Fruit fly (Drosophila melanogaster) Kc167 (cell line): Measurements from ENCODE around the gene Jhbp1.

Experiments used
- Myc ChIP-seq: fragments of >200 bp; optimal IDR thresholded peaks from 2 replicates; lab custom pipeline; 2017; ENCODE audit warnings: missing external identifiers
- Sin3A ChIP-seq: fragments of >200 bp; optimal IDR thresholded peaks from 2 replicates; lab custom pipeline; 2018; ENCODE audit warnings: missing external identifiers
- h ChIP-seq: fragments of >200 bp; optimal IDR thresholded peaks from 3 replicates; lab custom pipeline; 2018; ENCODE audit warnings: missing external identifiers
- insv ChIP-seq: fragments of >200 bp; optimal IDR thresholded peaks from 3 replicates; lab custom pipeline; 2018; ENCODE audit warnings: missing external identifiers
- psq ChIP-seq: fragments of >200 bp; optimal IDR thresholded peaks from 2 replicates; lab custom pipeline; 2017; ENCODE audit warnings: missing external identifiers
- ttk ChIP-seq: sonication (Bioruptor generic); optimal IDR thresholded peaks from 2 replicates; lab custom pipeline; 2017; ENCODE audit warnings: missing external identifiers

Gene Jhbp1

DNA sequence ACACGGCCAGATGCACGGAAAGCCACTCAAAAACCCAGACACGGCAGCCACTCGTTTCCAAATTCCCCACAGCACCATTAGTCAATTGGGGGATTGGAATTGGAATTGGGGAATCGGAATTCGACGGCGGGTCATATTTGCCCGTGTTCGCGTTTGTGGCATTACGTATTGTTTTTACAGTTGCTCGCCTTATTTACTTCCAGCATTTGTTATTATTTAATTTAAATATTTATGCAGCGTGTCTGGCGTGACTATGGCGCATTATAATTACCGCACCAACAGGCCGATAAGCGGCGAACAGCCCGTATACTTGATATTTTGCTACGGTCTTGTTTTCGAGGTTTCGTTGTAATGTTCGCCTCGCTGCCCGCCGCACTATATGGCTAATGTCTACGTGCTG lies 49.9 kb downstream of the Jhbp1 start:
- TF ChIP-seq ttk (lab: Kevin White, UChicago), result no peak
- TF ChIP-seq insv (lab: Kevin White, UChicago), result no peak
- no peak for TF ChIP-seq h (lab: Kevin White, UChicago)
- no peak for TF ChIP-seq psq (lab: Kevin White, UChicago)
- no peak for TF ChIP-seq Sin3A (lab: Kevin White, UChicago)
- TF ChIP-seq Myc (lab: Kevin White, UChicago), result no peak

DNA sequence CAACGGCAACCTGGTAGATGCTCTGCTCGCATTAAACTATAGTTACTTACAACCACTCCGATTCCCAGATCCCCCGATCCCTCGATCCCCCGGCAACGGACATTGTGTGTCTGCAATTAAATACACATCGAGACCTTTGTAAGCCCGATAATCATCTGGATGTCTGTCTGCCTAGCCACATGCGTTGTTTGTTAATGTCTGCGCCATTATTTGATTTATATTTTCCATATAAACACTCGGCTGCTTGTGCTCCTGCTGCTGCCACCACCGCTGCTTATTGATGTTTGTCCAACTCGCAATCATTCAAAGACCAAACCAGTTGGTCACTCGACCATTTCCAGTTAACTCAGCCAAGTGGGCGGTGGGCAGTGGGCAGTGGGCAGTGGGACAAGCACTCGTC lies 51.0 kb downstream of the Jhbp1 start:
- TF ChIP-seq Myc (lab: Kevin White, UChicago), result no peak
- no peak for TF ChIP-seq insv (lab: Kevin White, UChicago)
- TF ChIP-seq Sin3A (lab: Kevin White, UChicago), result no peak
- no peak for TF ChIP-seq psq (lab: Kevin White, UChicago)
- no peak for TF ChIP-seq h (lab: Kevin White, UChicago)
- no peak for TF ChIP-seq ttk (lab: Kevin White, UChicago)

DNA sequence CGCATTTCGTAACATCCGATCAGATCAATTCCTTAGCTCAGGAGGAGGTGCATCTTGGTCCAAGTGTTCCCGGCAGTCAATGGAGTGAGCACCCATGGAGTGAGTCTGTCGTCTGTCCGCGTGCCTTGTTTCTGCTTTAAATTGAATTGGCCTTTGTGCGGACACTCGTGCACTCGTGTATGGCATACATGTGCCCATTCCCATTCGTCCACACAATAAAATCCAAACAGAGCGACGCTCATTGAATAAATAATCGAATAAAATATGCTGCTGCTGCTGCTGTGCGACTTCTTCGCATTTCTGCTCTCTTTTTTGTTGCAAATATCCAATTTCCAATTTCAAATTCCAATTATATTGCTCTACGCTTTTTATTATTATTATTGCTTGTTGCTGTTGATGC lies 51.8 kb downstream of the Jhbp1 start:
- TF ChIP-seq insv (lab: Kevin White, UChicago), result no peak
- TF ChIP-seq h (lab: Kevin White, UChicago), result no peak
- TF ChIP-seq psq (lab: Kevin White, UChicago), result no peak
- no peak for TF ChIP-seq ttk (lab: Kevin White, UChicago)
- no peak for TF ChIP-seq Myc (lab: Kevin White, UChicago)
- no peak for TF ChIP-seq Sin3A (lab: Kevin White, UChicago)
